Fruit fly (Drosophila melanogaster) whole organism, prepupa: Measurements from ENCODE around the gene CG4709.

Experiments
- CG16779 ChIP-seq: fragments of 200-800 bp; sonication (Bioruptor generic); optimal IDR thresholded peaks from 3 replicates; lab custom pipeline; 2017; ENCODE audit warnings: missing biosample characterization, mild to moderate bottlenecking, missing genetic modification characterization
- CG8119 ChIP-seq: fragments of 200-800 bp; sonication (Bioruptor generic); IDR thresholded peaks from 3 replicates; pipeline ENCODE4 v1.3.6; 2022; ENCODE audit warnings: missing biosample characterization, missing genetic modification characterization
- Hr39 ChIP-seq: fragments of 200-800 bp; sonication (Bioruptor generic); optimal IDR thresholded peaks from 2 replicates; lab custom pipeline; 2016; ENCODE audit warnings: missing biosample characterization, missing genetic modification characterization
- Sox14 ChIP-seq: fragments of 200-800 bp; sonication (Bioruptor generic); optimal IDR thresholded peaks from 3 replicates; lab custom pipeline; 2016; ENCODE audit warnings: missing biosample characterization, missing genetic modification characterization
- lz ChIP-seq: fragments of 200-800 bp; sonication (Bioruptor generic); optimal IDR thresholded peaks from 3 replicates; lab custom pipeline; 2016; ENCODE audit warnings: missing biosample characterization, missing genetic modification characterization
- salr ChIP-seq, 2 experiments: fragments of 200-800 bp; sonication (Bioruptor generic); optimal IDR thresholded peaks; 3 replicates each; lab custom pipeline; 2016 to 2018; ENCODE audit warnings: missing biosample characterization in 2 of 2, missing genetic modification characterization in 2 of 2, mild to moderate bottlenecking in 1 of 2

dm6 chr2L:9919949-9920348, 34.2 kb upstream of the CG4709 start, which contains the start of gene CG4594:
- TF ChIP-seq lz (no peak), CG16779 (tag; lab: Kevin White, UChicago) (no peak), Hr39 (GFP tag; lab: Kevin White, UChicago) (no peak), Sox14 (GFP tag; lab: Kevin White, UChicago) (no peak), CG8119 (GFP tag; lab: Robert Waterston, UW) (no peak), salr (GFP tag; optimal IDR thresholded peaks at IDR 0.05; lab: Kevin White, UChicago) (no peak)
